Worm (Caenorhabditis elegans): ENCODE data around the gene dnj-18.

Gene dnj-18

DNA sequence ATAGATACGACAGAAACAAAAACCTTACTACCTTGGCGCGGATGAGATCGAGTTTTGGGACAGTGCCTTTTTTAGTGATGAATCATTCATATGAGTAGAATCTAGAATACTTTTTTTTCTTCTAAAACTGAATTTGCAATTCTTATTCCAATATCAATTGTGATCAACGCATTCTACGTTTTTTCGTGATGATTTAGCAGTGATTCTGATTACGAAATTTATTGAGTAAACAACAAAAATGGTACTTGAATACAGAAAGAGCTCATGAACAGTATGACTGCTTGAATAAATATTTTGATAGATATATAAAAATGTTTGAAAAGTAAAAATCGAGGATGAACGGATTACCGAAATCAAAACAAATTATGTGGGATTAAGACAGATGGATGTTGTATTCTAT is 17.2 kb downstream of the dnj-18 start, which contains the start of gene him-18:
Gene him-18, minus strand, starts transcription at position 101 of the 400 bp plus-strand sequence.
- no peak for TF ChIP-seq ceh-82 (tag; optimal IDR thresholded peaks at IDR 0.05)
- no peak for TF ChIP-seq elt-2 (tag; optimal IDR thresholded peaks at IDR 0.05)
- TF ChIP-seq daf-12 (tag; optimal IDR thresholded peaks at IDR 0.05): no peak
- no peak for TF ChIP-seq fos-1 (tag; optimal IDR thresholded peaks at IDR 0.05)
- TF ChIP-seq nhr-23 (tag; optimal IDR thresholded peaks at IDR 0.05): no peak
- no peak for TF ChIP-seq nhr-25 (tag; optimal IDR thresholded peaks at IDR 0.05)
- TF ChIP-seq jun-1 (tag; optimal IDR thresholded peaks at IDR 0.05): no peak
- no peak for TF ChIP-seq ztf-4 (tag; optimal IDR thresholded peaks at IDR 0.05)
- no peak for TF ChIP-seq nhr-28 (tag; optimal IDR thresholded peaks at IDR 0.05)
- no peak for TF ChIP-seq nfya-1 (tag; optimal IDR thresholded peaks at IDR 0.05; ENCODE audit: insufficient read depth)

DNA sequence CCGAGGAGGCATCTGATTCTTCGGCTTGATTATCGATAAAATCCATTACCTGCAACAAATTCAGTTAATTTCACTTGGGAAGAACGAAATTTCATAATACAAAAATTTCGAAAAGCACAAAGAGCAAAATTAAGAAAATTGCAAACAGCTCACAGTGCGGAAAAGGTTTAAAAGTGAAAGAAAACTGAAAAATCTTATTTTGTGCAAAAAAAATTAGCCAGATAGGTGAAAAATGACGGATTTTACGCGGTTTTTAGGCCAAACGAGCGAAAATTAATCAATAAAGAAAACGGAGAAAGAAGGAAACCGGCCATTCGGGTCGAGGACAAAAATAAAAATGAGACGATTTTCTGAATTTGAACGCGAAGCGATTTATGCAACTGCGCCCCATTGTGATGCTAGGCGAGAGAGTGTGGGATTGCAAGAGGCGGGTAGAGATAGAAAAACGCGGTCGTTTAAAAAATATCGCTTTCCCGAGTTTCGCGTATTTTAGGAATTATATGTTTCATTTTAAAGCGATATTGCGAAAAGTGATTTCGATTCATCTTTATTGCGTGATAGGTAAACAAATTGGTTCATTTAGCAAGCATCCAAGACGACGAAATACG is 22.8 kb downstream of the dnj-18 start, which contains the start of gene emb-5:
Gene emb-5, minus strand, starts transcription at position 51 of the 608 bp plus-strand sequence.
- TF ChIP-seq R02D3.7 (tag; optimal IDR thresholded peaks at IDR 0.05) (peak; percentile 58), nhr-25 (tag; optimal IDR thresholded peaks at IDR 0.05) (peak; percentile 54), nhr-43 (tag; optimal IDR thresholded peaks at IDR 0.05; ENCODE audit: poor library complexity, severe bottlenecking) (peak; percentile 3), hmg-11 (tag; optimal IDR thresholded peaks at IDR 0.05) (peak; percentile 25), nhr-77 (tag; optimal IDR thresholded peaks at IDR 0.05) (no peak), elt-3 (tag; optimal IDR thresholded peaks at IDR 0.05) (no peak), ceh-16 (tag; optimal IDR thresholded peaks at IDR 0.05) (no peak), egl-5 (tag; optimal IDR thresholded peaks at IDR 0.05) (peak; percentile 35), lin-39 (tag; optimal IDR thresholded peaks at IDR 0.05) (peak; percentile 73), lin-15B (tag; optimal IDR thresholded peaks at IDR 0.05) (peak; percentile 81), nhr-23 (tag; optimal IDR thresholded peaks at IDR 0.05) (peak; percentile 53)

DNA sequence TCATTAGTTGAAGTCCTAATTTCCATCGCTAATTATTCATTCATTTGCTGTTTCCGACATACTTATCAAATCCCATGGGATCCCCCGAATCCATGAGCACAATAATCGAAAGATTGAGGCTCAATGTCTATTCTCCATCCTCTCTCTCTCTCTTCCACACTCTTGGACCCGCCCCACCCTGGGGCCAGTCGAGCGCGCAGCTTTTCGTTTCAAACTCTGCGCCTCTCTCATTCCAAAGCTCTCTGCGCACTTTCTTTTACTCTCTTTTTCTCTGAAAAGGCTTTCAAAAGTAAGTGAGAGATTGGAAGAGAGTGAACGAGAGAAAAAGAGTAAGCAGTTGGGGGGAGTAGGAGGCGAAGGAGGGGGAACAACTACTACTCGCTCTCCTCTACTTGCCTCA is 23.8 kb downstream of the dnj-18 start, which contains the start of gene acy-1:
Gene acy-1, plus strand, starts transcription at position 346 of the 400 bp plus-strand sequence.
- no peak for TF ChIP-seq egl-27 (tag; optimal IDR thresholded peaks at IDR 0.05)
- TF ChIP-seq elt-3 (tag; optimal IDR thresholded peaks at IDR 0.05): no peak
- TF ChIP-seq skn-1 (tag; optimal IDR thresholded peaks at IDR 0.05): no peak
- peak; percentile 48 for TF ChIP-seq nhr-23 (tag; optimal IDR thresholded peaks at IDR 0.05)
- no peak for TF ChIP-seq nhr-12 (tag; optimal IDR thresholded peaks at IDR 0.05)
- no peak for TF ChIP-seq eor-1 (tag; optimal IDR thresholded peaks at IDR 0.05)
- TF ChIP-seq nfya-1 (tag; optimal IDR thresholded peaks at IDR 0.05; ENCODE audit: insufficient read depth): peak; percentile 93
- peak; percentile 1 for TF ChIP-seq ceh-28 (tag; optimal IDR thresholded peaks at IDR 0.05)
- no peak for TF ChIP-seq ZK546.5 (tag; optimal IDR thresholded peaks at IDR 0.05)
- no peak for TF ChIP-seq pqm-1 (tag; optimal IDR thresholded peaks at IDR 0.05)
- peak; percentile 91 for TF ChIP-seq lin-39 (tag; optimal IDR thresholded peaks at IDR 0.05)
- TF ChIP-seq unc-62 (GFP tag; optimal IDR thresholded peaks at IDR 0.05): peak; percentile 7
- peak; percentile 8 for TF ChIP-seq R02D3.7 (tag; optimal IDR thresholded peaks at IDR 0.05)
- TF ChIP-seq nhr-28 (tag; optimal IDR thresholded peaks at IDR 0.05): no peak
- no peak for TF ChIP-seq ztf-11 (tag; optimal IDR thresholded peaks at IDR 0.05)
- no peak for TF ChIP-seq nhr-237 (tag; optimal IDR thresholded peaks at IDR 0.05)
- TF ChIP-seq hmg-11 (tag; optimal IDR thresholded peaks at IDR 0.05): peak; percentile 93
- no peak for TF ChIP-seq nhr-76 (tag; optimal IDR thresholded peaks at IDR 0.05)
- TF ChIP-seq ztf-4 (tag; optimal IDR thresholded peaks at IDR 0.05): no peak
- peak; percentile 79 for TF ChIP-seq lin-15B (tag; optimal IDR thresholded peaks at IDR 0.05)
- TF ChIP-seq lsy-12 (tag; optimal IDR thresholded peaks at IDR 0.05): no peak
- peak; percentile 23 for TF ChIP-seq fkh-10 (GFP tag; optimal IDR thresholded peaks at IDR 0.05)
- TF ChIP-seq aly-2 (tag; optimal IDR thresholded peaks at IDR 0.05): no peak
- no peak for TF ChIP-seq zag-1 (tag; optimal IDR thresholded peaks at IDR 0.05)
- no peak for TF ChIP-seq elt-2 (tag; optimal IDR thresholded peaks at IDR 0.05)
- peak; percentile 59 for TF ChIP-seq nhr-11 (tag; optimal IDR thresholded peaks at IDR 0.05)
- TF ChIP-seq sea-2 (GFP tag; optimal IDR thresholded peaks at IDR 0.05): no peak
- TF ChIP-seq jun-1 (tag; optimal IDR thresholded peaks at IDR 0.05): no peak
- no peak for TF ChIP-seq nhr-67 (tag; optimal IDR thresholded peaks at IDR 0.05)
- TF ChIP-seq tbx-2 (tag; optimal IDR thresholded peaks at IDR 0.05): peak; percentile 21
- TF ChIP-seq ceh-9 (tag; optimal IDR thresholded peaks at IDR 0.05): no peak
- TF ChIP-seq ceh-16 (tag; optimal IDR thresholded peaks at IDR 0.05): no peak
- TF ChIP-seq elt-1 (tag; optimal IDR thresholded peaks at IDR 0.05): peak; percentile 46
- TF ChIP-seq snpc-4 (tag; optimal IDR thresholded peaks at IDR 0.05): peak; percentile 51
- TF ChIP-seq unc-39 (tag; optimal IDR thresholded peaks at IDR 0.05): no peak
- no peak for TF ChIP-seq nhr-77 (tag; optimal IDR thresholded peaks at IDR 0.05)
- peak; percentile 78 for TF ChIP-seq pha-4 (tag; optimal IDR thresholded peaks at IDR 0.05)
- TF ChIP-seq nhr-25 (tag; optimal IDR thresholded peaks at IDR 0.05): no peak
- TF ChIP-seq mml-1 (tag; optimal IDR thresholded peaks at IDR 0.05): no peak
- no peak for TF ChIP-seq nhr-43 (tag; optimal IDR thresholded peaks at IDR 0.05; ENCODE audit: poor library complexity, severe bottlenecking)
- TF ChIP-seq ceh-82 (tag; optimal IDR thresholded peaks at IDR 0.05): no peak
- no peak for TF ChIP-seq ama-1 (optimal IDR thresholded peaks at IDR 0.05)
- TF ChIP-seq fkh-2 (tag; optimal IDR thresholded peaks at IDR 0.05): no peak
- no peak for TF ChIP-seq daf-12 (tag; optimal IDR thresholded peaks at IDR 0.05)
- TF ChIP-seq mdl-1 (tag; optimal IDR thresholded peaks at IDR 0.05): no peak
